Worm (Caenorhabditis elegans) whole organism, midembryonic: ENCODE data around the gene bra-2.

Experiments used
- T22C8.4 ChIP-seq: fragments of 200-800 bp; sonication (Bioruptor generic); IDR thresholded peaks from 2 replicates; pipeline ENCODE4 v1.3.6; 2022; ENCODE audit warnings: missing genetic modification characterization, missing compliant biosample characterization
- cog-1 ChIP-seq: sonication (generic microtip); optimal IDR thresholded peaks from 2 replicates; lab custom pipeline; 2016; ENCODE audit warnings: missing genetic modification characterization, missing compliant biosample characterization
- med-1 ChIP-seq: sonication (generic microtip); optimal IDR thresholded peaks from 2 replicates; lab custom pipeline; 2017; ENCODE audit warnings: missing genetic modification characterization, mild to moderate bottlenecking, missing compliant biosample characterization, antibody characterized with exemption, missing genetic modification reagents; ENCODE audit not compliant: insufficient read depth
- ref-1 ChIP-seq: fragments of 200-800 bp; sonication (Bioruptor generic); conservative IDR thresholded peaks from 2 replicates; pipeline ENCODE4 v1.3.6; 2022; ENCODE audit warnings: missing genetic modification reagents, missing genetic modification characterization, missing compliant biosample characterization
- tab-1 ChIP-seq: fragments of 200-800 bp; sonication (Bioruptor generic); IDR thresholded peaks from 2 replicates; pipeline ENCODE4 v1.3.6; 2022; ENCODE audit warnings: missing genetic modification characterization, missing compliant biosample characterization

ce11 chrIII:883595-883994, 27.5 kb upstream of the bra-2 start:
- TF ChIP-seq ref-1 (GFP tag; lab: Robert Waterston, UW), result no peak
- TF ChIP-seq cog-1 (tag; lab: Kevin White, UChicago), result no peak
- no peak for TF ChIP-seq T22C8.4 (GFP tag; lab: Robert Waterston, UW)
- no peak for TF ChIP-seq med-1 (GFP tag; lab: Kevin White, UChicago)
- no peak for TF ChIP-seq tab-1 (GFP tag; lab: Robert Waterston, UW)
